Worm (Caenorhabditis elegans) whole organism, L4 larva: ENCODE results near the gene srg-57.
A peak's percentile ranks its signal among the peaks of the same experiment; 100 is the strongest.

Source experiments
- Y75B8A.6 ChIP-seq: fragments of 200-800 bp; sonication (Bioruptor generic); IDR thresholded peaks from 2 replicates; pipeline ENCODE4 v1.3.6; 2022; ENCODE audit warnings: missing genetic modification reagents, missing genetic modification characterization, missing compliant biosample characterization
- ama-1 ChIP-seq: fragments of 150-350 bp; optimal IDR thresholded peaks from 2 replicates; lab custom pipeline; 2014; ENCODE audit warnings: inconsistent platforms, mixed read lengths
- daf-12 ChIP-seq: fragments of 150-350 bp; optimal IDR thresholded peaks from 2 replicates; lab custom pipeline; 2014; ENCODE audit warnings: missing biosample characterization, missing genetic modification reagents, missing genetic modification characterization
- set-16 ChIP-seq: fragments of 200-800 bp; sonication (Bioruptor generic); IDR thresholded peaks from 2 replicates; pipeline ENCODE4 v1.3.6; 2022; ENCODE audit warnings: missing genetic modification reagents, missing genetic modification characterization, missing compliant biosample characterization

ce11 chrV:2716933-2717332 is 17.3 kb downstream of the srg-57 start:
- no peak for TF ChIP-seq daf-12
- no peak for TF ChIP-seq Y75B8A.6
- no peak for TF ChIP-seq ama-1 (lab: Kevin White, UChicago)
- peak; percentile 80 for TF ChIP-seq set-16
